Fruit fly (Drosophila melanogaster): Measurements from ENCODE around the gene Meltrin.

The Meltrin gene

DNA sequence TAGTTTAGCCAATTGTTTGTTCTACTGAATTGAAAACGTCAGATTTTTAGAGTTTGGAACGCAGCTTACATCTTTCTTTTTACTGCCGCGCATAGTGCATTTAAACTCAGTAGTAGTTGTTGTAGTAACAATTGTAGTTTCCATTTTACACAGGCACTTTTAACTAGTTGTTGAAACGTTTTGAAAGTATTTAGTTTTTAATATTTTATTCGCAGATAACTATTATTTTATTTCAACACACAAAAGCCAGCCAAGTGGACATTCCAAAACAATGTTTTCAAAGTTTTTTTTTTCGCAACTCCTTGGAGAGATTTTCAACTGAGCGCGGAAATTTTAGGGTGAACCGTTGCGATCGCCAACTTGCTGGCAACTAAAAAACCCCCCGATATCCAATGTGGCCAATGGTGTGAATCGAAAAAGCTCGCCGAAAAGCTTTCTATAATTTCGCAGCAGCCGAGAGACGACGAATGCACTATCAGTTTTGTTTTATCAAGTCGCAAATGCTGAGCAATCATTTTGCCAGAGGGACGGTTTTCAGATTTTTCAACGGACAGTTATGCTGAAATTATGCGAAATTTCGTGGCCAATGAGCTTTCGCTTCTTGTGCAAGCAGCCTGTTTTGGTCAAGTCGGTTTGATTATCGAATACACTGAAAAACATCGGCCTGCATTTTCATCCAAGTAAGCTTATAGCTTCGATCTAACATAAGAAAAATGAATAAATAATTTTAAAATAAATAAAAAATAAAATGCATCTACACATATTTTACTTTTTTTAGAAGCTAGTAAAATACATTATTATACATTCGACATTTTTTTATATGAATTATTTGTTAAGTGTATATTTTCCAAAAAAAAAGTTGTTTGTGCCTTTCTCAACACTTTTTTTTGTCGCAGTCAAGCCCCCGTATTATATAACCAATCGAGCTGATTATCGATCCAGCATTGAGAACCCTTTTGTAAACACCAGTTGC, 31.9 kb upstream of the Meltrin start (continued):
- no peak for TF ChIP-seq Dip2 (GFP tag; IDR thresholded peaks at IDR 0.05)
- peak; percentile 82 for TF ChIP-seq CG15269 (tag; optimal IDR thresholded peaks at IDR 0.05)
- TF ChIP-seq NfI (GFP tag; optimal IDR thresholded peaks at IDR 0.05), result no peak
- peak; percentile 65 for TF ChIP-seq CG2712 (tag; optimal IDR thresholded peaks at IDR 0.05)
- TF ChIP-seq sqz (GFP tag; optimal IDR thresholded peaks at IDR 0.05), result peak; percentile 44
- peak; percentile 14 for TF ChIP-seq dmrt11E (tag; optimal IDR thresholded peaks at IDR 0.05)
- no peak for TF ChIP-seq ATbp (GFP tag; optimal IDR thresholded peaks at IDR 0.05)
- TF ChIP-seq Rfx (GFP tag; IDR thresholded peaks at IDR 0.05), result no peak
- TF ChIP-seq CG12659 (GFP tag; optimal IDR thresholded peaks at IDR 0.05), result peak; percentile 57
- TF ChIP-seq Gsc (GFP tag; IDR thresholded peaks at IDR 0.05), result no peak
- TF ChIP-seq Pdp1 (GFP tag; optimal IDR thresholded peaks at IDR 0.05), result peak in 1 of 2 experiments; percentile 92
- no peak for TF ChIP-seq pb (GFP tag; optimal IDR thresholded peaks at IDR 0.05)
- TF ChIP-seq CG14860 (GFP tag; IDR thresholded peaks at IDR 0.05; ENCODE audit: partially characterized antibody), result no peak
- TF ChIP-seq CG18262 (tag; optimal IDR thresholded peaks at IDR 0.05), result peak; percentile 70
- no peak for TF ChIP-seq ash1 (GFP tag; optimal IDR thresholded peaks at IDR 0.05)
- TF ChIP-seq CG11247 (GFP tag; IDR thresholded peaks at IDR 0.05), result no peak
- TF ChIP-seq Hr3 (GFP tag; optimal IDR thresholded peaks at IDR 0.05), result peak; percentile 45
- no peak for TF ChIP-seq CTCF (GFP tag; optimal IDR thresholded peaks at IDR 0.05)
- no peak for TF ChIP-seq CG4707 (GFP tag; optimal IDR thresholded peaks at IDR 0.05)
- TF ChIP-seq CG7839 (tag; optimal IDR thresholded peaks at IDR 0.05), result peak; percentile 62
- TF ChIP-seq tgo (GFP tag; IDR thresholded peaks at IDR 0.05), result peak; percentile 60; the same call in 2 of the 3 replicates
- no peak for TF ChIP-seq cad (GFP tag; optimal IDR thresholded peaks at IDR 0.05)
- TF ChIP-seq CG4730 (GFP tag; IDR thresholded peaks at IDR 0.05), result peak; percentile 37; the same call in 1 of the 2 replicates
- 0 out of 3 replicates have a peak, but pooled peaks have one; percentile 52 for TF ChIP-seq so (GFP tag; IDR thresholded peaks at IDR 0.05)
- peak; percentile 48; the same call in 1 of the 2 replicates for TF ChIP-seq Xrp1 (GFP tag; IDR thresholded peaks at IDR 0.05)
- no peak for TF ChIP-seq croc (GFP tag; conservative IDR thresholded peaks at IDR 0.05)
- 0 out of 2 replicates have a peak, but pooled peaks have one; percentile 26 for TF ChIP-seq danr (GFP tag; IDR thresholded peaks at IDR 0.05)
- no peak for TF ChIP-seq zfh1 (GFP tag; IDR thresholded peaks at IDR 0.05)
- peak; percentile 28 for TF ChIP-seq CG1602 (GFP tag; optimal IDR thresholded peaks at IDR 0.05)
- peak; percentile 57; the same call in 1 of the 2 replicates for TF ChIP-seq CG17328 (GFP tag; IDR thresholded peaks at IDR 0.05)
- TF ChIP-seq CG2889 (GFP tag; IDR thresholded peaks at IDR 0.05), result no peak
- TF ChIP-seq CG10274 (GFP tag; optimal IDR thresholded peaks at IDR 0.05), result no peak
- peak; percentile 54; the same call in 1 of the 2 replicates for TF ChIP-seq seq (GFP tag; IDR thresholded peaks at IDR 0.05)
- TF ChIP-seq CG15479 (GFP tag; optimal IDR thresholded peaks at IDR 0.05), result no peak
- TF ChIP-seq CG11504 (tag; optimal IDR thresholded peaks at IDR 0.05), result peak; percentile 79
- no peak for TF ChIP-seq CG12769 (tag; optimal IDR thresholded peaks at IDR 0.05)
- no peak for TF ChIP-seq HLH54F (GFP tag; optimal IDR thresholded peaks at IDR 0.05)
- no peak for TF ChIP-seq Atf3 (GFP tag; optimal IDR thresholded peaks at IDR 0.05)
- TF ChIP-seq HHEX (GFP tag; optimal IDR thresholded peaks at IDR 0.05), result peak; percentile 18
- 0 out of 4 replicates have a peak, but pooled peaks have one; percentile 20 for TF ChIP-seq chinmo (GFP tag; IDR thresholded peaks at IDR 0.05; ENCODE audit: partially characterized antibody)
- TF ChIP-seq grau (tag; optimal IDR thresholded peaks at IDR 0.05), result peak; percentile 70
- peak; percentile 66 for TF ChIP-seq vvl (GFP tag; IDR thresholded peaks at IDR 0.05)
- TF ChIP-seq CG7963 (GFP tag; IDR thresholded peaks at IDR 0.05; ENCODE audit: partially characterized antibody), result no peak
- TF ChIP-seq CG18011 (GFP tag; optimal IDR thresholded peaks at IDR 0.05), result no peak
- TF ChIP-seq CG31224 (GFP tag; IDR thresholded peaks at IDR 0.05), result no peak
- TF ChIP-seq CG8290 (GFP tag; optimal IDR thresholded peaks at IDR 0.05), result no peak
- TF ChIP-seq CG8290 (tag; optimal IDR thresholded peaks at IDR 0.05), result peak in 1 of 2 experiments; percentile 33
- no peak for TF ChIP-seq GATAe (GFP tag; conservative IDR thresholded peaks at IDR 0.05)
- no peak for TF ChIP-seq Dip3 (GFP tag; optimal IDR thresholded peaks at IDR 0.05)

All from whole organism, embryonic.